Fruit fly (Drosophila melanogaster) whole organism, embryonic: Measurements from ENCODE around the gene CG3040.

Experiments
- CG10321 ChIP-seq: fragments of 200-800 bp; sonication (Bioruptor generic); IDR thresholded peaks from 2 replicates; pipeline ENCODE4 v1.3.6; 2022; ENCODE audit warnings: missing biosample characterization, missing genetic modification characterization
- CG11696 ChIP-seq: fragments of 200-800 bp; sonication (Bioruptor generic); IDR thresholded peaks from 2 replicates; pipeline ENCODE4 v1.3.6; 2022; ENCODE audit warnings: missing biosample characterization, missing genetic modification characterization
- CG12155 ChIP-seq: fragments of 200-800 bp; sonication (Bioruptor generic); optimal IDR thresholded peaks from 3 replicates; lab custom pipeline; 2016; ENCODE audit warnings: missing biosample characterization, missing genetic modification characterization
- CG12744 ChIP-seq: fragments of 200-800 bp; sonication (Bioruptor generic); optimal IDR thresholded peaks from 2 replicates; lab custom pipeline; 2016; ENCODE audit warnings: missing biosample characterization, missing genetic modification characterization
- CG12942 ChIP-seq: fragments of 200-800 bp; sonication (Bioruptor generic); optimal IDR thresholded peaks from 3 replicates; lab custom pipeline; 2016; ENCODE audit warnings: missing biosample characterization, missing genetic modification characterization
- CG14860 ChIP-seq: fragments of 200-800 bp; sonication (Bioruptor generic); IDR thresholded peaks from 3 replicates; pipeline ENCODE4 v1.3.6; 2022; ENCODE audit warnings: missing biosample characterization, missing genetic modification characterization; ENCODE audit not compliant: partially characterized antibody
- CG15073 ChIP-seq: fragments of 200-800 bp; sonication (Bioruptor generic); optimal IDR thresholded peaks from 2 replicates; lab custom pipeline; 2016; ENCODE audit warnings: missing biosample characterization, missing genetic modification characterization
- CG17802 ChIP-seq: fragments of 200-800 bp; sonication (Bioruptor generic); optimal IDR thresholded peaks from 2 replicates; lab custom pipeline; 2018; ENCODE audit warnings: missing biosample characterization, mild to moderate bottlenecking, missing genetic modification characterization, moderate library complexity
- CG17912 ChIP-seq: fragments of 200-800 bp; sonication (Bioruptor generic); optimal IDR thresholded peaks from 2 replicates; lab custom pipeline; 2018; ENCODE audit warnings: missing biosample characterization, mild to moderate bottlenecking, missing genetic modification characterization
- CG2202 ChIP-seq: fragments of 200-800 bp; sonication (Bioruptor generic); optimal IDR thresholded peaks from 2 replicates; lab custom pipeline; 2018; ENCODE audit warnings: missing biosample characterization, mild to moderate bottlenecking, missing genetic modification characterization
- CG30020 ChIP-seq: fragments of 200-800 bp; optimal IDR thresholded peaks from 2 replicates; lab custom pipeline; 2019; ENCODE audit warnings: missing biosample characterization, mild to moderate bottlenecking, missing genetic modification characterization, moderate library complexity
- CG30403 ChIP-seq: fragments of 200-800 bp; sonication (Bioruptor generic); optimal IDR thresholded peaks from 3 replicates; lab custom pipeline; 2016; ENCODE audit warnings: missing biosample characterization, missing genetic modification characterization
- CG3065 ChIP-seq: fragments of 200-800 bp; sonication (Bioruptor generic); optimal IDR thresholded peaks from 2 replicates; lab custom pipeline; 2016; ENCODE audit warnings: missing biosample characterization, missing genetic modification characterization
- CG31224 ChIP-seq: fragments of 200-800 bp; sonication (Bioruptor generic); IDR thresholded peaks from 2 replicates; pipeline ENCODE4 v1.3.6; 2022; ENCODE audit warnings: missing biosample characterization, missing genetic modification characterization
- CG4424 ChIP-seq: fragments of 200-800 bp; sonication (Bioruptor generic); optimal IDR thresholded peaks from 3 replicates; lab custom pipeline; 2016; ENCODE audit warnings: missing biosample characterization, missing genetic modification characterization
- CG4707 ChIP-seq: fragments of 200-800 bp; sonication (Bioruptor generic); optimal IDR thresholded peaks from 2 replicates; lab custom pipeline; 2018; ENCODE audit warnings: missing biosample characterization, mild to moderate bottlenecking, missing genetic modification characterization, moderate library complexity
- CG4820 ChIP-seq: fragments of 200-800 bp; sonication (Bioruptor generic); optimal IDR thresholded peaks from 3 replicates; lab custom pipeline; 2016; ENCODE audit warnings: missing biosample characterization, missing genetic modification characterization
- CG7839 ChIP-seq: fragments of 200-800 bp; sonication (Bioruptor generic); optimal IDR thresholded peaks from 3 replicates; lab custom pipeline; 2018; ENCODE audit warnings: missing biosample characterization, mild to moderate bottlenecking, missing genetic modification characterization, moderate library complexity
- CG7963 ChIP-seq: fragments of 200-800 bp; sonication (Bioruptor generic); IDR thresholded peaks from 3 replicates; pipeline ENCODE4 v1.3.6; 2022; ENCODE audit warnings: missing biosample characterization, missing genetic modification characterization; ENCODE audit not compliant: partially characterized antibody
- CG8388 ChIP-seq: fragments of 200-800 bp; sonication (Bioruptor generic); optimal IDR thresholded peaks from 2 replicates; lab custom pipeline; 2019; ENCODE audit warnings: missing biosample characterization, mild to moderate bottlenecking, missing genetic modification characterization, moderate library complexity
- CG9437 ChIP-seq: fragments of 200-800 bp; sonication (Bioruptor generic); optimal IDR thresholded peaks from 2 replicates; lab custom pipeline; 2018; ENCODE audit warnings: missing biosample characterization, mild to moderate bottlenecking, missing genetic modification characterization
- CkIIα-i1 ChIP-seq: fragments of 200-800 bp; sonication (Bioruptor generic); IDR thresholded peaks from 2 replicates; pipeline ENCODE4 v1.3.6; 2022; ENCODE audit warnings: missing biosample characterization, missing genetic modification characterization
- Hr51 ChIP-seq, 2 experiments: fragments of 200-800 bp; sonication (Bioruptor generic); optimal IDR thresholded peaks; 2 replicates in 1 of 2; 3 replicates in 1 of 2; lab custom pipeline; 2016 to 2018; ENCODE audit warnings: missing biosample characterization in 2 of 2, missing genetic modification characterization in 2 of 2, mild to moderate bottlenecking in 1 of 2, moderate library complexity in 1 of 2
- Hr78 ChIP-seq, 2 experiments: fragments of 200-800 bp in 1 of 2; fragments of >200 bp in 1 of 2; sonication (Bioruptor generic) in 1 of 2; optimal IDR thresholded peaks; 2 replicates each; lab custom pipeline; 2017 to 2019; ENCODE audit warnings: missing biosample characterization in 2 of 2, missing genetic modification characterization in 2 of 2, mild to moderate bottlenecking in 1 of 2, moderate library complexity in 1 of 2
- Hsf ChIP-seq: fragments of 200-800 bp; sonication (Bioruptor generic); optimal IDR thresholded peaks from 3 replicates; lab custom pipeline; 2016; ENCODE audit warnings: missing biosample characterization, missing genetic modification characterization
- Lhr ChIP-seq: fragments of 200-800 bp; sonication (Bioruptor generic); optimal IDR thresholded peaks from 3 replicates; lab custom pipeline; 2017; ENCODE audit warnings: mild to moderate bottlenecking, missing biosample characterization, missing genetic modification reagents, missing genetic modification characterization
- NfI ChIP-seq: fragments of 200-800 bp; sonication (Bioruptor generic); optimal IDR thresholded peaks from 3 replicates; lab custom pipeline; 2018; ENCODE audit warnings: missing biosample characterization, mild to moderate bottlenecking, missing genetic modification characterization, moderate library complexity
- Sry-β ChIP-seq: fragments of 200-800 bp; sonication (Bioruptor generic); optimal IDR thresholded peaks from 2 replicates; lab custom pipeline; 2018; ENCODE audit warnings: missing biosample characterization, mild to moderate bottlenecking, missing genetic modification characterization, moderate library complexity
- Vsx1 ChIP-seq: fragments of 200-800 bp; sonication (Bioruptor generic); optimal IDR thresholded peaks from 2 replicates; lab custom pipeline; 2017; ENCODE audit warnings: missing biosample characterization, mild to moderate bottlenecking, missing genetic modification characterization, missing genetic modification reagents
- bowl ChIP-seq: fragments of 200-800 bp; sonication (Bioruptor generic); IDR thresholded peaks from 2 replicates; pipeline ENCODE4 v1.3.6; 2022; ENCODE audit warnings: missing biosample characterization, missing genetic modification characterization
- fu2 ChIP-seq: fragments of 200-800 bp; sonication (Bioruptor generic); optimal IDR thresholded peaks from 2 replicates; lab custom pipeline; 2016; ENCODE audit warnings: missing biosample characterization, missing genetic modification characterization
- gem ChIP-seq: fragments of 200-800 bp; sonication (Bioruptor generic); optimal IDR thresholded peaks from 2 replicates; lab custom pipeline; 2019; ENCODE audit warnings: missing biosample characterization, mild to moderate bottlenecking, missing genetic modification characterization, moderate library complexity
- h ChIP-seq: fragments of >200 bp; optimal IDR thresholded peaks from 2 replicates; lab custom pipeline; 2017
- her ChIP-seq: fragments of 200-800 bp; sonication (Bioruptor generic); optimal IDR thresholded peaks from 2 replicates; lab custom pipeline; 2016; ENCODE audit warnings: missing biosample characterization, missing genetic modification characterization
- jigr1 ChIP-seq: fragments of 200-800 bp; sonication (Bioruptor generic); IDR thresholded peaks from 3 replicates; pipeline ENCODE4 v1.3.6; 2022; ENCODE audit warnings: missing biosample characterization, missing genetic modification characterization
- lilli ChIP-seq: fragments of 200-800 bp; sonication (Bioruptor generic); optimal IDR thresholded peaks from 3 replicates; lab custom pipeline; 2016; ENCODE audit warnings: missing biosample characterization, missing genetic modification characterization
- lola ChIP-seq, 3 experiments: fragments of >200 bp in 2 of 3; fragments of 200-800 bp in 1 of 3; sonication (Bioruptor generic) in 1 of 3; optimal IDR thresholded peaks; 2 replicates each; lab custom pipeline; 2017 to 2019; ENCODE audit warnings: missing biosample characterization in 3 of 3, missing genetic modification characterization in 3 of 3, mild to moderate bottlenecking in 1 of 3, moderate library complexity in 1 of 3
- lov ChIP-seq, 2 experiments: fragments of 200-800 bp in 1 of 2; fragments of >200 bp in 1 of 2; sonication (Bioruptor generic) in 1 of 2; IDR thresholded peaks in 1 of 2; optimal IDR thresholded peaks in 1 of 2; 2 replicates in 1 of 2; 3 replicates in 1 of 2; pipeline versions ENCODE4 v1.3.6 to Lab custom; 2017 to 2022; ENCODE audit warnings: missing biosample characterization in 1 of 2, missing genetic modification characterization in 1 of 2
- mirr ChIP-seq: fragments of 200-800 bp; sonication (Bioruptor generic); optimal IDR thresholded peaks from 3 replicates; lab custom pipeline; 2018; ENCODE audit warnings: missing biosample characterization, mild to moderate bottlenecking, missing genetic modification characterization
- mld ChIP-seq: fragments of 200-800 bp; sonication (Bioruptor generic); IDR thresholded peaks from 3 replicates; pipeline ENCODE4 v1.3.6; 2022; ENCODE audit warnings: missing biosample characterization, missing genetic modification characterization; ENCODE audit not compliant: partially characterized antibody
- pfk ChIP-seq: fragments of 200-800 bp; sonication (Bioruptor generic); optimal IDR thresholded peaks from 2 replicates; lab custom pipeline; 2018; ENCODE audit warnings: missing biosample characterization, mild to moderate bottlenecking, missing genetic modification characterization, moderate library complexity
- pita ChIP-seq: fragments of 200-800 bp; sonication (Bioruptor generic); optimal IDR thresholded peaks from 2 replicates; lab custom pipeline; 2017; ENCODE audit warnings: missing biosample characterization, mild to moderate bottlenecking, missing genetic modification characterization
- rib ChIP-seq: fragments of 200-800 bp; sonication (Bioruptor generic); IDR thresholded peaks from 2 replicates; pipeline ENCODE4 v1.3.6; 2022; ENCODE audit warnings: missing biosample characterization, missing genetic modification characterization
- scrt ChIP-seq: fragments of 200-800 bp; sonication (Bioruptor generic); optimal IDR thresholded peaks from 2 replicates; lab custom pipeline; 2018; ENCODE audit warnings: missing biosample characterization, mild to moderate bottlenecking, missing genetic modification characterization, moderate library complexity
- sima ChIP-seq: fragments of 200-800 bp; sonication (Bioruptor generic); optimal IDR thresholded peaks from 2 replicates; lab custom pipeline; 2016; ENCODE audit warnings: missing biosample characterization, missing genetic modification characterization
- vnd ChIP-seq: fragments of 200-800 bp; sonication (Bioruptor generic); IDR thresholded peaks from 3 replicates; pipeline ENCODE4 v1.3.6; 2022; ENCODE audit warnings: missing biosample characterization, missing genetic modification characterization; ENCODE audit not compliant: partially characterized antibody
- vvl ChIP-seq: fragments of 200-800 bp; sonication (Bioruptor generic); IDR thresholded peaks from 2 replicates; pipeline ENCODE4 v1.3.6; 2022; ENCODE audit warnings: missing biosample characterization, missing genetic modification characterization
- z ChIP-seq: fragments of 200-800 bp; sonication (Bioruptor generic); IDR thresholded peaks from 3 replicates; pipeline ENCODE4 v1.3.6; 2022; ENCODE audit warnings: missing biosample characterization, missing genetic modification characterization

Gene CG3040

dm6 chrX:7008102-7009087 lies 35.2 kb upstream of the CG3040 start (continued):
- no peak for TF ChIP-seq Hr51 (GFP tag; optimal IDR thresholded peaks at IDR 0.05; lab: Kevin White, UChicago)
- no peak for TF ChIP-seq vnd (GFP tag; lab: Robert Waterston, UW)
- TF ChIP-seq Hsf (GFP tag; lab: Kevin White, UChicago): no peak
- no peak for TF ChIP-seq mld
- TF ChIP-seq pita (GFP tag; lab: Kevin White, UChicago): no peak
- peak; percentile 27 for TF ChIP-seq gem
- no peak for TF ChIP-seq CG31224
- TF ChIP-seq pfk (GFP tag; lab: Kevin White, UChicago): no peak
- no peak for TF ChIP-seq Sry-β (GFP tag; lab: Kevin White, UChicago)
- peak; percentile 55; the same call in 1 of the 3 replicates for TF ChIP-seq z
- TF ChIP-seq CG12155: no peak
- no peak for TF ChIP-seq CG17912 (GFP tag; lab: Kevin White, UChicago)
- TF ChIP-seq NfI (GFP tag; lab: Kevin White, UChicago): no peak
- TF ChIP-seq CG11696: no peak
- no peak for TF ChIP-seq her (GFP tag; lab: Kevin White, UChicago)
- no peak for TF ChIP-seq CG30403 (GFP tag; lab: Kevin White, UChicago)
- no peak for TF ChIP-seq CG7963 (GFP tag; lab: Robert Waterston, UW)
- no peak for TF ChIP-seq CG14860 (GFP tag; lab: Robert Waterston, UW)
- TF ChIP-seq fu2 (GFP tag; lab: Kevin White, UChicago): no peak
- no peak for TF ChIP-seq CG4820
- TF ChIP-seq CG3065 (GFP tag; lab: Kevin White, UChicago): no peak
- TF ChIP-seq Hr78 (GFP tag; optimal IDR thresholded peaks at IDR 0.05; lab: Kevin White, UChicago): peak in 1 of 2 experiments; percentile 21
- no peak for TF ChIP-seq CG17802 (tag; lab: Kevin White, UChicago)
- no peak for TF ChIP-seq bowl (GFP tag; lab: Robert Waterston, UW)
- TF ChIP-seq Lhr (GFP tag; lab: Kevin White, UChicago): no peak
- TF ChIP-seq CG7839 (tag; lab: Kevin White, UChicago): peak; percentile 16
- TF ChIP-seq CG12942 (GFP tag; lab: Kevin White, UChicago): no peak
- no peak for TF ChIP-seq jigr1
- no peak for TF ChIP-seq CG10321 (GFP tag; lab: Robert Waterston, UW)
- TF ChIP-seq lilli: no peak
- no peak for TF ChIP-seq CG12744 (GFP tag; lab: Kevin White, UChicago)
- no peak for TF ChIP-seq CG15073 (GFP tag; lab: Kevin White, UChicago)
- TF ChIP-seq CG9437 (GFP tag; lab: Kevin White, UChicago): no peak
- peak; percentile 36; the same call in 1 of the 2 replicates for TF ChIP-seq vvl (GFP tag; lab: Robert Waterston, UW)
- TF ChIP-seq scrt: no peak
- no peak for TF ChIP-seq CG4424
- TF ChIP-seq rib: no peak
- TF ChIP-seq CG30020: no peak
- TF ChIP-seq lola (GFP tag; optimal IDR thresholded peaks at IDR 0.05; lab: Kevin White, UChicago): no peak
- TF ChIP-seq CG2202 (tag; lab: Kevin White, UChicago): no peak
- TF ChIP-seq h (lab: Kevin White, UChicago): no peak
- no peak for TF ChIP-seq lov (optimal IDR thresholded peaks at IDR 0.05; lab: Kevin White, UChicago)
- TF ChIP-seq lov (GFP tag; IDR thresholded peaks at IDR 0.05; lab: Robert Waterston, UW): no peak
- no peak for TF ChIP-seq Vsx1
- no peak for TF ChIP-seq CG4707 (GFP tag; lab: Kevin White, UChicago)
- TF ChIP-seq sima (GFP tag; lab: Kevin White, UChicago): no peak
- TF ChIP-seq mirr (GFP tag; lab: Kevin White, UChicago): no peak
- TF ChIP-seq CG8388: no peak
- no peak for TF ChIP-seq CkIIα-i1
